Worm (Caenorhabditis elegans): Measurements from ENCODE around the gene T07E3.3.

- no peak for TF ChIP-seq nhr-76 (tag; optimal IDR thresholded peaks at IDR 0.05)
- TF ChIP-seq elt-2 (tag; optimal IDR thresholded peaks at IDR 0.05) = no peak
- TF ChIP-seq mml-1 (tag; optimal IDR thresholded peaks at IDR 0.05) = no peak
- peak; percentile 2 for TF ChIP-seq nhr-11 (tag; optimal IDR thresholded peaks at IDR 0.05)
- TF ChIP-seq tbx-2 (tag; optimal IDR thresholded peaks at IDR 0.05) = peak; percentile 21
- TF ChIP-seq nhr-23 (tag; optimal IDR thresholded peaks at IDR 0.05) = no peak
- no peak for TF ChIP-seq skn-1 (tag; optimal IDR thresholded peaks at IDR 0.05)
- TF ChIP-seq nhr-77 (tag; optimal IDR thresholded peaks at IDR 0.05) = no peak
- TF ChIP-seq fos-1 (tag; optimal IDR thresholded peaks at IDR 0.05) = no peak
- no peak for TF ChIP-seq eor-1 (tag; optimal IDR thresholded peaks at IDR 0.05)
- no peak for TF ChIP-seq elt-1 (tag; optimal IDR thresholded peaks at IDR 0.05)
These were observed 30.0 kb upstream of the T07E3.3 start for ce11 chrIII:6873724-6874123.
